Worm (Caenorhabditis elegans) whole organism, early embryonic: ENCODE data around the gene flh-2.

Experiments
- B0310.2 ChIP-seq: sonication (generic microtip); optimal IDR thresholded peaks from 2 replicates; lab custom pipeline; 2016; ENCODE audit warnings: mild to moderate bottlenecking, missing genetic modification characterization, missing compliant biosample characterization
- F13C5.2 ChIP-seq: sonication (generic microtip); optimal IDR thresholded peaks from 2 replicates; lab custom pipeline; 2017; ENCODE audit warnings: mild to moderate bottlenecking, missing genetic modification characterization, inconsistent platforms, missing compliant biosample characterization
- aly-1 ChIP-seq: sonication (generic microtip); optimal IDR thresholded peaks from 2 replicates; lab custom pipeline; 2016; ENCODE audit warnings: missing genetic modification characterization, missing compliant biosample characterization
- ama-1 ChIP-seq: fragments of 150-350 bp; optimal IDR thresholded peaks from 2 replicates; lab custom pipeline; 2014
- ceh-13 ChIP-seq: fragments of 200-800 bp; sonication (Bioruptor generic); optimal IDR thresholded peaks from 2 replicates; lab custom pipeline; 2018; ENCODE audit warnings: mild to moderate bottlenecking, missing genetic modification characterization, missing compliant biosample characterization
- ceh-36 ChIP-seq: sonication (generic microtip); optimal IDR thresholded peaks from 2 replicates; lab custom pipeline; 2016; ENCODE audit warnings: missing genetic modification characterization, inconsistent platforms, missing compliant biosample characterization
- ets-7 ChIP-seq: sonication (generic microtip); optimal IDR thresholded peaks from 2 replicates; lab custom pipeline; 2016; ENCODE audit warnings: missing genotype, missing genetic modification characterization, missing compliant biosample characterization
- flt-1 ChIP-seq: fragments of 200-800 bp; sonication (Bioruptor generic); IDR thresholded peaks from 2 replicates; pipeline ENCODE4 v1.3.6; 2022; ENCODE audit warnings: missing genetic modification characterization, missing compliant biosample characterization
- hmbx-1 ChIP-seq: sonication (generic microtip); optimal IDR thresholded peaks from 2 replicates; lab custom pipeline; 2016; ENCODE audit warnings: mild to moderate bottlenecking, missing genetic modification characterization, missing compliant biosample characterization
- hmg-4 ChIP-seq: fragments of 200-800 bp; sonication (Bioruptor generic); optimal IDR thresholded peaks from 2 replicates; lab custom pipeline; 2018; ENCODE audit warnings: mild to moderate bottlenecking, missing genetic modification characterization, missing compliant biosample characterization
- hnd-1 ChIP-seq: sonication (generic microtip); optimal IDR thresholded peaks from 2 replicates; lab custom pipeline; 2016; ENCODE audit warnings: missing genetic modification characterization, missing compliant biosample characterization
- pes-1 ChIP-seq: fragments of 200-800 bp; sonication (Bioruptor generic); IDR thresholded peaks from 2 replicates; pipeline ENCODE4 v1.3.6; 2022; ENCODE audit warnings: missing genetic modification reagents, missing genetic modification characterization, missing compliant biosample characterization
- scrt-1 ChIP-seq: fragments of 200-800 bp; sonication (Bioruptor generic); IDR thresholded peaks from 2 replicates; pipeline ENCODE4 v1.3.6; 2022; ENCODE audit warnings: missing genetic modification characterization, missing compliant biosample characterization
- sea-1 ChIP-seq: fragments of 200-800 bp; sonication (Bioruptor generic); conservative IDR thresholded peaks from 2 replicates; pipeline ENCODE4 v1.3.6; 2022; ENCODE audit warnings: missing genetic modification characterization, missing compliant biosample characterization
- tbx-11 ChIP-seq: fragments of 200-800 bp; sonication (Bioruptor generic); IDR thresholded peaks from 2 replicates; pipeline ENCODE4 v1.3.6; 2022; ENCODE audit warnings: missing genetic modification characterization, missing compliant biosample characterization
- tbx-37 ChIP-seq: fragments of 200-800 bp; sonication (Bioruptor generic); conservative IDR thresholded peaks from 2 replicates; pipeline ENCODE4 v1.3.6; 2022; ENCODE audit warnings: missing genetic modification reagents, missing genetic modification characterization, missing compliant biosample characterization
- tra-4 ChIP-seq: sonication (generic microtip); optimal IDR thresholded peaks from 2 replicates; lab custom pipeline; 2017; ENCODE audit warnings: missing genetic modification characterization, missing compliant biosample characterization

The flh-2 gene

DNA sequence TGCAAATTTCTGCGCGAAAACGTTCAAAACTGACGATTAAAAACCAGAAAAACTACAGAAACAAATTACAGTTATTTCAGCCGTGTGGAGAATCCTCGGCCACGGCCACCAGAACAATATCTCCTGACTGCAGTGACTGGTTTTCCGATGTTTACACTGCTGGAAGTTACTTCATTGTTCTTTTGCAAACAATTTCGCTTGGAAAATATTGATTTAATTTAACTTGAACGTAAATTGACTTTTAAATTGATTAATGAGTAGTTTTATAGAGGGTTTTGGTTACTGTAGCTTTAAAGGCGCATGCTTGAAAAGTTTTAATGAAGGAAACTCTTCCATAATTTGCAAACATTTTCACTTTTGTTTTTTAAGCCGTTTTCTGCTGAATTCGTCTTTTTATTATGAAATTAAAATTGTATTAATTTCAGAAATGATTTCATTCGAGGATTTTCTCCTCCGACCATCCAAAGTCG is 47.1 kb downstream of the flh-2 start, which contains the start of gene smcr-8:
TSS of gene smcr-8 (plus strand) at position 420 of the 470 bp plus-strand sequence.
- TF ChIP-seq pes-1 (GFP tag; lab: Robert Waterston, UW) (no peak), hnd-1 (tag; lab: Kevin White, UChicago) (no peak), sea-1 (GFP tag; lab: Robert Waterston, UW) (no peak), hmbx-1 (tag; lab: Kevin White, UChicago) (no peak), flt-1 (no peak), tra-4 (tag; lab: Kevin White, UChicago) (no peak), tbx-11 (GFP tag; lab: Robert Waterston, UW) (no peak), hmg-4 (GFP tag; lab: Kevin White, UChicago) (no peak), ets-7 (tag; lab: Kevin White, UChicago) (no peak), ama-1 (lab: Kevin White, UChicago) (no peak), scrt-1 (GFP tag; lab: Robert Waterston, UW) (no peak), ceh-36 (no peak)

DNA sequence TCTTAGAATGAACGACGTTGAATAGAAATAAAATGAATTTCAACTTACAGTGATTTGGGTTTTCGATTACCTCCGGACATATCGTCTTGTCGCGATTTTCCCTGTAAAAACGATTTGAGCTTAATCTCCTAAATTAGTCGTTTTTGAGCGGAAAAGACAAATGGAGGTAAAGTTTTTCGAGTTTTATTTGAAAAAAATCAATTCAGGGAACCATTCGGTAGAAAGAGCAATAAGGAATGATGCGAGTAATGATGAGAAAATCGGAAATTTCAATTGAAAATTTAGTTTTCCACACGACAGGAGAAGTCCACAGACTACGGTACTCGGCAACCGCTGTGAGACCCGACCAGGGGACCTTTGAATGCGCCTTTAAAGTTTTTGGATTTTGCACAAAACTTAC is 50.3 kb downstream of the flh-2 start, which contains the start of gene R144.10:
TSS of gene R144.10 (minus strand) at position 101 of the 400 bp plus-strand sequence.
- no peak for TF ChIP-seq F13C5.2 (tag; lab: Kevin White, UChicago)

DNA sequence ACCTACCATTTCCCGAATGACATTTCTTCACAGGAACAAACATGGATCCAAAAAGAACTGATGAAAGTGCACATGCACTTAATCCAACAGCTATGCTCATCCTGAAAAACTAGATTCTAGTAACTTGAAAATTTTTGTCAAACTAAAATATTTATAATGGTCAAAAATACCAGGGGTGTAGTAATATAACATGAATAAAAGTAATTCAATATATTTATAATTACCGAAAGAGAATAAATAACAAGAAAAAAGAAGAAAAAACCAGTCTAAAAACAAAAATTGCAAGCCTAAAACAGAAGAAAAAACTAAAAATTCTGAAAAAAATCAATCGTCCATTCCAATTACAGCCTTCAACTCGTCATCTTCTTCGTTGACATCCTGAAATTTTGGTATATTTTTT is 52.7 kb downstream of the flh-2 start, which contains the start of gene R144.6:
TSS of gene R144.6 (minus strand) at position 101 of the 400 bp plus-strand sequence.
- TF ChIP-seq hmbx-1 (tag; lab: Kevin White, UChicago), result no peak
- TF ChIP-seq scrt-1 (GFP tag; lab: Robert Waterston, UW), result no peak
- no peak for TF ChIP-seq aly-1
- no peak for TF ChIP-seq B0310.2 (tag; lab: Kevin White, UChicago)
- TF ChIP-seq ama-1 (lab: Kevin White, UChicago), result no peak
- TF ChIP-seq tra-4 (tag; lab: Kevin White, UChicago), result no peak
- TF ChIP-seq ceh-13 (GFP tag; lab: Kevin White, UChicago), result no peak
- TF ChIP-seq ets-7 (tag; lab: Kevin White, UChicago), result no peak
- TF ChIP-seq sea-1 (GFP tag; lab: Robert Waterston, UW), result no peak
- no peak for TF ChIP-seq hnd-1 (tag; lab: Kevin White, UChicago)
- TF ChIP-seq tbx-11 (GFP tag; lab: Robert Waterston, UW), result no peak
- no peak for TF ChIP-seq F13C5.2 (tag; lab: Kevin White, UChicago)
- no peak for TF ChIP-seq hmg-4 (GFP tag; lab: Kevin White, UChicago)
- TF ChIP-seq pes-1 (GFP tag; lab: Robert Waterston, UW), result no peak
- TF ChIP-seq flt-1, result no peak
- no peak for TF ChIP-seq ceh-36
- no peak for TF ChIP-seq tbx-37 (GFP tag; lab: Robert Waterston, UW)
